Worm (Caenorhabditis elegans) whole organism, L2 larva: Measurements from ENCODE around the gene try-8.
"Not testable (repeated sequence)": the region's sequence is repeated elsewhere in the genome, so short reads cannot be mapped to it uniquely, and the experiment has no call there.

Experiments used
- C34F6.9 ChIP-seq: fragments of 150-350 bp; optimal IDR thresholded peaks from 2 replicates; lab custom pipeline; 2014; ENCODE audit warnings: missing biosample characterization, missing genetic modification characterization
- F13H6.1 ChIP-seq: sonication (generic microtip); optimal IDR thresholded peaks from 2 replicates; lab custom pipeline; 2016; ENCODE audit warnings: missing genetic modification characterization, missing compliant biosample characterization
- R02D3.7 ChIP-seq: fragments of 150-350 bp; optimal IDR thresholded peaks from 2 replicates; lab custom pipeline; 2014; ENCODE audit warnings: missing biosample characterization, missing genetic modification characterization
- Y55F3AM.14 ChIP-seq: fragments of 200-800 bp; sonication (Bioruptor generic); optimal IDR thresholded peaks from 2 replicates; lab custom pipeline; 2018; ENCODE audit warnings: mild to moderate bottlenecking, missing genetic modification characterization, missing compliant biosample characterization
- ZK546.5 ChIP-seq: sonication (generic microtip); optimal IDR thresholded peaks from 2 replicates; lab custom pipeline; 2017; ENCODE audit warnings: missing biosample characterization, missing genetic modification characterization
- alr-1 ChIP-seq: fragments of 150-350 bp; optimal IDR thresholded peaks from 2 replicates; lab custom pipeline; 2014; ENCODE audit warnings: missing biosample characterization, missing genetic modification characterization
- aly-2 ChIP-seq: fragments of 150-350 bp; optimal IDR thresholded peaks from 2 replicates; lab custom pipeline; 2014; ENCODE audit warnings: missing biosample characterization, missing genetic modification characterization
- ama-1 ChIP-seq: fragments of 150-350 bp; optimal IDR thresholded peaks from 2 replicates; lab custom pipeline; 2018; ENCODE audit warnings: inconsistent platforms
- blmp-1 ChIP-seq: sonication (generic microtip); optimal IDR thresholded peaks from 2 replicates; lab custom pipeline; 2017; ENCODE audit warnings: missing genetic modification characterization, mild to moderate bottlenecking, missing compliant biosample characterization, antibody characterized with exemption, moderate library complexity; ENCODE audit not compliant: insufficient read depth
- ceh-16 ChIP-seq: fragments of 150-350 bp; optimal IDR thresholded peaks from 2 replicates; lab custom pipeline; 2014; ENCODE audit warnings: missing biosample characterization, missing genetic modification characterization
- crh-2 ChIP-seq: sonication (generic microtip); optimal IDR thresholded peaks from 2 replicates; lab custom pipeline; 2017; ENCODE audit warnings: missing biosample characterization, missing genetic modification characterization
- dmd-4 ChIP-seq: sonication (generic microtip); optimal IDR thresholded peaks from 2 replicates; lab custom pipeline; 2017; ENCODE audit warnings: missing biosample characterization, missing genetic modification characterization
- egl-27 ChIP-seq: sonication (generic microtip); optimal IDR thresholded peaks from 3 replicates; lab custom pipeline; 2017; ENCODE audit warnings: missing biosample characterization, missing genetic modification reagents, missing genetic modification characterization
- elt-1 ChIP-seq: fragments of 150-350 bp; optimal IDR thresholded peaks from 2 replicates; lab custom pipeline; 2014; ENCODE audit warnings: missing biosample characterization, missing genetic modification characterization
- elt-3 ChIP-seq: sonication (generic microtip); optimal IDR thresholded peaks from 2 replicates; lab custom pipeline; 2017; ENCODE audit warnings: missing biosample characterization, missing genetic modification characterization
- fos-1 ChIP-seq: fragments of 150-350 bp; optimal IDR thresholded peaks from 2 replicates; lab custom pipeline; 2014; ENCODE audit warnings: missing biosample characterization, missing genetic modification characterization
- gmeb-1 ChIP-seq: fragments of 150-350 bp; optimal IDR thresholded peaks from 2 replicates; lab custom pipeline; 2014; ENCODE audit warnings: missing biosample characterization, missing genetic modification characterization
- lin-11 ChIP-seq: fragments of 150-350 bp; sonication (generic microtip); optimal IDR thresholded peaks from 2 replicates; lab custom pipeline; 2014; ENCODE audit warnings: missing biosample characterization, missing genetic modification characterization, inconsistent platforms, mixed read lengths
- lin-13 ChIP-seq: fragments of 150-350 bp; optimal IDR thresholded peaks from 2 replicates; lab custom pipeline; 2014; ENCODE audit warnings: missing biosample characterization, missing genetic modification reagents, missing genetic modification characterization
- lin-39 ChIP-seq: fragments of 150-350 bp; optimal IDR thresholded peaks from 2 replicates; lab custom pipeline; 2014; ENCODE audit warnings: missing biosample characterization, missing genetic modification reagents, missing genetic modification characterization
- lsy-2 ChIP-seq, 2 experiments: fragments of 150-350 bp in 1 of 2; sonication (generic microtip) in 1 of 2; optimal IDR thresholded peaks; 2 replicates each; lab custom pipeline; 2014 to 2017; ENCODE audit warnings: missing biosample characterization in 2 of 2, missing genetic modification characterization in 2 of 2
- mab-5 ChIP-seq: fragments of 150-350 bp; optimal IDR thresholded peaks from 2 replicates; lab custom pipeline; 2014; ENCODE audit warnings: missing biosample characterization, missing genetic modification characterization
- mbf-1 ChIP-seq: sonication (generic microtip); optimal IDR thresholded peaks from 2 replicates; lab custom pipeline; 2017; ENCODE audit warnings: missing biosample characterization, missing genetic modification characterization
- mdl-1 ChIP-seq, 2 experiments: fragments of 150-350 bp in 1 of 2; sonication (generic microtip) in 1 of 2; optimal IDR thresholded peaks; 2 replicates each; lab custom pipeline; 2017; ENCODE audit warnings: missing biosample characterization in 2 of 2, missing genetic modification characterization in 2 of 2
- nhr-12 ChIP-seq: fragments of 150-350 bp; optimal IDR thresholded peaks from 2 replicates; lab custom pipeline; 2014; ENCODE audit warnings: missing biosample characterization, missing genetic modification characterization
- nhr-129 ChIP-seq: fragments of 150-350 bp; optimal IDR thresholded peaks from 2 replicates; lab custom pipeline; 2014; ENCODE audit warnings: missing biosample characterization, missing genetic modification characterization
- nhr-21 ChIP-seq: fragments of 150-350 bp; optimal IDR thresholded peaks from 2 replicates; lab custom pipeline; 2014; ENCODE audit warnings: missing biosample characterization, missing genetic modification characterization
- nhr-23 ChIP-seq: fragments of 150-350 bp; optimal IDR thresholded peaks from 2 replicates; lab custom pipeline; 2014; ENCODE audit warnings: missing biosample characterization, missing genetic modification reagents, missing genetic modification characterization
- nhr-237 ChIP-seq: fragments of 150-350 bp; optimal IDR thresholded peaks from 2 replicates; lab custom pipeline; 2014; ENCODE audit warnings: missing biosample characterization, missing genetic modification characterization
- nhr-25 ChIP-seq: fragments of 150-350 bp; sonication (generic microtip); optimal IDR thresholded peaks from 3 replicates; lab custom pipeline; 2014; ENCODE audit warnings: missing biosample characterization, missing genetic modification characterization
- nhr-6 ChIP-seq: fragments of 150-350 bp; optimal IDR thresholded peaks from 2 replicates; lab custom pipeline; 2014; ENCODE audit warnings: missing biosample characterization, missing genetic modification characterization
- nhr-77 ChIP-seq: fragments of 150-350 bp; optimal IDR thresholded peaks from 2 replicates; lab custom pipeline; 2014; ENCODE audit warnings: missing biosample characterization, missing genetic modification characterization
- peb-1 ChIP-seq: fragments of 150-350 bp; optimal IDR thresholded peaks from 2 replicates; lab custom pipeline; 2014; ENCODE audit warnings: missing biosample characterization, missing genetic modification characterization
- sem-4 ChIP-seq: fragments of 150-350 bp; optimal IDR thresholded peaks from 2 replicates; lab custom pipeline; 2014; ENCODE audit warnings: missing biosample characterization, missing genetic modification reagents, missing genetic modification characterization
- skn-1 ChIP-seq: sonication (generic microtip); optimal IDR thresholded peaks from 2 replicates; lab custom pipeline; 2017; ENCODE audit warnings: missing biosample characterization, missing genetic modification characterization
- sma-9 ChIP-seq, 2 experiments: fragments of 150-350 bp in 1 of 2; sonication (generic microtip) in 1 of 2; optimal IDR thresholded peaks; 2 replicates each; lab custom pipeline; 2014 to 2016; ENCODE audit warnings: missing genetic modification characterization in 2 of 2, mild to moderate bottlenecking in 1 of 2, missing biosample characterization in 1 of 2, missing compliant biosample characterization in 1 of 2, missing genetic modification reagents in 1 of 2, moderate library complexity in 1 of 2
- unc-39 ChIP-seq: fragments of 150-350 bp; optimal IDR thresholded peaks from 2 replicates; lab custom pipeline; 2014; ENCODE audit warnings: missing biosample characterization, missing genetic modification characterization
- unc-55 ChIP-seq: fragments of 150-350 bp; sonication (generic microtip); optimal IDR thresholded peaks from 3 replicates; lab custom pipeline; 2014; ENCODE audit warnings: missing biosample characterization, missing genetic modification reagents, missing genetic modification characterization
- unc-62 ChIP-seq: fragments of 150-350 bp; optimal IDR thresholded peaks from 2 replicates; lab custom pipeline; 2014; ENCODE audit warnings: missing biosample characterization, missing genetic modification reagents, missing genetic modification characterization
- zag-1 ChIP-seq: fragments of 150-350 bp; optimal IDR thresholded peaks from 2 replicates; lab custom pipeline; 2014; ENCODE audit warnings: missing biosample characterization, missing genetic modification characterization
- ztf-1 ChIP-seq: fragments of 200-800 bp; sonication (Bioruptor generic); conservative IDR thresholded peaks from 2 replicates; pipeline ENCODE4 v1.3.6; 2022; ENCODE audit warnings: missing genetic modification characterization, missing compliant biosample characterization
- ztf-11 ChIP-seq: sonication (generic microtip); optimal IDR thresholded peaks from 2 replicates; lab custom pipeline; 2017; ENCODE audit warnings: missing biosample characterization, missing genetic modification characterization
- ztf-4 ChIP-seq: fragments of 150-350 bp; optimal IDR thresholded peaks from 2 replicates; lab custom pipeline; 2014; ENCODE audit warnings: missing biosample characterization, missing genetic modification characterization

The try-8 gene

DNA sequence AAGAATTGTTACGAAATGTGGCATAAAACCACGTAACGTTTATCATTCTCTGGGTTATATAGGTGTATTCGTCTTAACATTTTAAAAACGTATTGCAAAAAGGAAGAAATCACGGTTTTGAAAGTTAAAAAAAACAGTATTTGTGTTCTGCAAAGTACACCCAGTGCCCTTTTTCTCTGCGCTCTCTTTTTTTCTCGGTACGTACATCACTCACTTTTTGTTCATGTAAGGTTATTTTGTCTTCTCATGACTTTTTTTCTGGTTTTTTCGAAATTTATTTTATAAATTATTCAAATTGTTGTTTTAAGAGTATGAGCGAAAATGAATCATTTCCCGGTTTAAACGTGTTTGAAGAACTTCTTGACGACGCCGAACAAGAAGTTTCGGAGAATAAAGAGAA lies 7.2 kb downstream of the try-8 start, which contains the start of gene F25E5.5:
Gene F25E5.5 (plus strand): TSS at position 301 of the 400 bp plus-strand sequence.
- no peak for TF ChIP-seq nhr-237 (tag; lab: Kevin White, UChicago)
- no peak for TF ChIP-seq skn-1 (tag; lab: Kevin White, UChicago)
- TF ChIP-seq R02D3.7 (tag; lab: Kevin White, UChicago), result no peak
- TF ChIP-seq ama-1 (lab: Kevin White, UChicago), result no peak
- TF ChIP-seq gmeb-1 (tag; lab: Kevin White, UChicago), result no peak
- no peak for TF ChIP-seq sem-4 (tag; lab: Kevin White, UChicago)
- TF ChIP-seq elt-3 (tag; lab: Kevin White, UChicago), result no peak

DNA sequence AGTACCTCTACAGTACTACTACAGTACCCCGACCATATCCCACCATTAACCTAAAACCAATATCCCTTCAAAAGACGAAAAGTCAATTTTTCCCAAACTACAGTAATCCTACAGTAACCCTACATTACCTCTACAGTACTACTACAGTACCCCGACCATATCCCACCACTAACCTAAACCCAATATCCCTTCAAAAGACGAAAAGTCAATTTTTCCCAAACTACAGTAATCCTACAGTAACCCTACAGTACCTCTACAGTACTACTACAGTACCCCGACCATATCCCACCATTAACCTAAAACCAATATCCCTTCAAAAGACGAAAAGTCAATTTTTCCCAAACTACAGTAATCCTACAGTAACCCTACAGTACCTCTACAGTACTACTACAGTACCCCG lies 9.8 kb downstream of the try-8 start, which contains the start of gene nhr-141:
Gene nhr-141 (plus strand): TSS at position 331 of the 400 bp plus-strand sequence.
- not testable (repeated sequence) for TF ChIP-seq nhr-77, unc-39, unc-62

DNA sequence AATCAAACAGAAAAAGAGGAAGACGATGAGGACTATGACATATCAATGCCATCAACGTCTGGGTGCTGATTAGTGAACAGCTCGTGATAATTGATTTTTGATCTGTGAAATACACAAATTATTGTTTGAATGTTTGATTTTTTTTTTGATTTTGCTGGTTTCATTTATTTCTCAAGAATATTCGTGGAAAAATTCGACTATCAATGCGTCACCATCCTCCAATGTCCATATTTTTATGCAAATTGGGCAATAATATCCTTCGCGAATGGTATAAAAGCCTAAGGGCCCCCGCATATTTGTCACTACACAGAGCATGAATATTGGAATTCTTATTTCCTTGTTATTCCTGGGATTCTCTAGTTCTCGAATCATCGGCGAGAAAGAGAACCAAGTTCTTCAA lies 14.3 kb downstream of the try-8 start, which contains the start of gene try-13:
Gene try-13 (plus strand): TSS at position 301 of the 400 bp plus-strand sequence.
- no peak for TF ChIP-seq sma-9 (GFP tag; optimal IDR thresholded peaks at IDR 0.05; lab: Kevin White, UChicago)
- no peak for TF ChIP-seq sma-9 (tag; optimal IDR thresholded peaks at IDR 0.05; lab: Kevin White, UChicago)
- no peak for TF ChIP-seq nhr-21 (tag; lab: Kevin White, UChicago)
- TF ChIP-seq ZK546.5 (tag; lab: Kevin White, UChicago), result no peak
- TF ChIP-seq ztf-1 (GFP tag; lab: Robert Waterston, UW), result no peak
- no peak for TF ChIP-seq ceh-16 (tag; lab: Kevin White, UChicago)
- TF ChIP-seq mbf-1 (tag; lab: Kevin White, UChicago), result no peak
- TF ChIP-seq lin-13 (GFP tag; lab: Kevin White, UChicago), result no peak
- TF ChIP-seq nhr-12, result no peak
- no peak for TF ChIP-seq R02D3.7 (tag; lab: Kevin White, UChicago)
- TF ChIP-seq ama-1 (lab: Kevin White, UChicago), result no peak
- TF ChIP-seq nhr-237 (tag; lab: Kevin White, UChicago), result no peak
- TF ChIP-seq F13H6.1 (tag; lab: Kevin White, UChicago), result no peak
- no peak for TF ChIP-seq nhr-6
- TF ChIP-seq mdl-1 (tag; optimal IDR thresholded peaks at IDR 0.05; lab: Kevin White, UChicago), result no peak
- no peak for TF ChIP-seq alr-1
- no peak for TF ChIP-seq nhr-25 (tag; lab: Kevin White, UChicago)
- TF ChIP-seq lin-39 (tag; lab: Kevin White, UChicago), result no peak
- no peak for TF ChIP-seq nhr-77
- no peak for TF ChIP-seq blmp-1 (tag; lab: Kevin White, UChicago)

DNA sequence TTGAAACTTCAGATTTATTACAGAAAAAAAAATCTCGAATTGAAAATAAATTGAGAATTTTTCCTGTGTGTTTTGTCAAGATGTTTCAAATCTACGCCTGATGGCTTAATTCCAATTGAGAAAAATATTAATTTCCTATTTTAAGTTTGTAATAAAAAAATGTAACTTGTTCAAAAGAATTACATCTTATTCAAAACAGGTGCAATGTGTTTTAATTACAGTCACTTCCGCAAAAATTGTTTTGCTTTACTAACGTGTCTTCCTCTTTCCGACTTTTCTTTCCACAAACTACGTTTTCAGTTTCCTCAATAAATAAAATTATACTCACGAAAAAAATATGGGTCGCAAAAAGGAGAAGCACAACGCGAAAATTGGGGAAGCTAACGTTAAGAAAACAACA lies 16.2 kb downstream of the try-8 start, which contains the start of gene F25E5.16:
Gene F25E5.16 (plus strand): TSS at position 301 of the 400 bp plus-strand sequence.
- TF ChIP-seq zag-1 (no peak), nhr-21 (tag; lab: Kevin White, UChicago) (no peak), Y55F3AM.14 (GFP tag; lab: Kevin White, UChicago) (no peak), ceh-16 (tag; lab: Kevin White, UChicago) (no peak), aly-2 (no peak), lin-39 (tag; lab: Kevin White, UChicago) (no peak), ZK546.5 (tag; lab: Kevin White, UChicago) (no peak), R02D3.7 (tag; lab: Kevin White, UChicago) (no peak), dmd-4 (no peak), elt-3 (tag; lab: Kevin White, UChicago) (no peak), nhr-25 (tag; lab: Kevin White, UChicago) (no peak), elt-1 (tag; lab: Kevin White, UChicago) (no peak), ztf-1 (GFP tag; lab: Robert Waterston, UW) (no peak), nhr-12 (no peak), lin-11 (tag; lab: Kevin White, UChicago) (no peak)

DNA sequence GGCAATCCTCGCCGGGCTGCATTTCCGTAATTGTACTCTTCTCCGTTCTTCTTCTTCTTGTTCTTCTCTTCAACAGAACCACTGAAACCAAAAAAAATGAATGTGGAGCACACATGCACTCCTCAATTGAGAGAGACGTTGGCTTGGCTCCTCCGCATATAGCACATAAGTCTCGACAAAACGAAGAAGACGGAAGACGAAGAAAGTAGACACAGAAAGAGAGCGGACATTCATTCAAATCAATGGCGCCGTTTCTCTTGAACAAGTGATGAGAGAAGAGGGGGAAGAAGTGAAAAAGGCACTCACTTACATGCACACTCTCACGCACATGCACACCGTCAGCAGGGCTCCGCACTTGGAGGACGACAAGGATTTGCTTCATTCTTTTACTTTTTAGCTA lies 16.6 kb downstream of the try-8 start, which contains the start of gene F25E5.9:
Gene F25E5.9 (minus strand): TSS at position 382 of the 400 bp plus-strand sequence.
- TF ChIP-seq unc-55 (peak; percentile 70), aly-2 (no peak), elt-1 (tag; lab: Kevin White, UChicago) (no peak), crh-2 (no peak), nhr-23 (tag; lab: Kevin White, UChicago) (no peak), mab-5 (tag; lab: Kevin White, UChicago) (no peak), unc-39 (no peak), egl-27 (tag; lab: Kevin White, UChicago) (no peak), fos-1 (no peak), lin-13 (GFP tag; lab: Kevin White, UChicago) (no peak), C34F6.9 (tag; lab: Kevin White, UChicago) (peak; percentile 65), nhr-129 (tag; lab: Kevin White, UChicago) (peak; percentile 18), F13H6.1 (tag; lab: Kevin White, UChicago) (peak; percentile 1), sma-9 (GFP tag; optimal IDR thresholded peaks at IDR 0.05; lab: Kevin White, UChicago) (no peak), sma-9 (tag; optimal IDR thresholded peaks at IDR 0.05; lab: Kevin White, UChicago) (no peak), ceh-16 (tag; lab: Kevin White, UChicago) (no peak), peb-1 (tag; lab: Kevin White, UChicago) (no peak), nhr-21 (tag; lab: Kevin White, UChicago) (no peak), nhr-237 (tag; lab: Kevin White, UChicago) (no peak), lsy-2 (tag; optimal IDR thresholded peaks at IDR 0.05; lab: Kevin White, UChicago) (peak in 1 of 2 experiments; percentile 34), lin-39 (tag; lab: Kevin White, UChicago) (no peak), ztf-4 (no peak), dmd-4 (no peak), zag-1 (no peak), ztf-11 (tag; lab: Kevin White, UChicago) (no peak)
